Fruit fly (Drosophila melanogaster) whole organism, prepupa: Measurements from ENCODE around the gene CG15530.

Experiments
- CG32006 ChIP-seq: fragments of 200-800 bp; sonication (Bioruptor generic); optimal IDR thresholded peaks from 3 replicates; lab custom pipeline; 2017; ENCODE audit warnings: missing biosample characterization, mild to moderate bottlenecking, missing genetic modification characterization
- CG34406 ChIP-seq: fragments of 200-800 bp; sonication (Bioruptor generic); optimal IDR thresholded peaks from 3 replicates; lab custom pipeline; 2016; ENCODE audit warnings: missing biosample characterization, missing genetic modification characterization
- CG7368 ChIP-seq: fragments of 200-800 bp; sonication (Bioruptor generic); optimal IDR thresholded peaks from 3 replicates; lab custom pipeline; 2016; ENCODE audit warnings: missing biosample characterization, missing genetic modification characterization
- CG8632 ChIP-seq: fragments of 200-800 bp; sonication (Bioruptor generic); optimal IDR thresholded peaks from 3 replicates; lab custom pipeline; 2016; ENCODE audit warnings: missing biosample characterization, missing genetic modification characterization
- Eip75B ChIP-seq: fragments of 200-800 bp; sonication (Bioruptor generic); optimal IDR thresholded peaks from 3 replicates; lab custom pipeline; 2016; ENCODE audit warnings: missing biosample characterization, missing genetic modification characterization
- Hr38 ChIP-seq: sonication (Bioruptor generic); optimal IDR thresholded peaks from 2 replicates; lab custom pipeline; 2016; ENCODE audit warnings: missing biosample characterization, missing genetic modification characterization
- OdsH ChIP-seq: fragments of 200-800 bp; sonication (Bioruptor generic); optimal IDR thresholded peaks from 3 replicates; lab custom pipeline; 2016; ENCODE audit warnings: missing biosample characterization, missing genetic modification characterization
- Sox15 ChIP-seq: fragments of 200-800 bp; sonication (Bioruptor generic); optimal IDR thresholded peaks from 3 replicates; lab custom pipeline; 2016; ENCODE audit warnings: missing biosample characterization, missing genetic modification characterization
- cyc ChIP-seq: fragments of 200-800 bp; sonication (Bioruptor generic); optimal IDR thresholded peaks from 3 replicates; lab custom pipeline; 2016; ENCODE audit warnings: missing biosample characterization, missing genetic modification characterization
- eg ChIP-seq: fragments of 200-800 bp; sonication (Bioruptor generic); IDR thresholded peaks from 3 replicates; pipeline ENCODE4 v1.3.6; 2022; ENCODE audit warnings: missing biosample characterization, missing genetic modification characterization
- pdm3 ChIP-seq: fragments of 200-800 bp; sonication (Bioruptor generic); optimal IDR thresholded peaks from 3 replicates; lab custom pipeline; 2016; ENCODE audit warnings: missing biosample characterization, missing genetic modification characterization
- ss ChIP-seq, 2 experiments: fragments of 200-800 bp; sonication (Bioruptor generic); optimal IDR thresholded peaks; 2 replicates in 1 of 2; 3 replicates in 1 of 2; lab custom pipeline; 2017 to 2018; ENCODE audit warnings: mild to moderate bottlenecking in 2 of 2, missing biosample characterization in 2 of 2, missing genetic modification characterization in 2 of 2, moderate library complexity in 1 of 2
- topi ChIP-seq: fragments of 200-800 bp; sonication (Bioruptor generic); optimal IDR thresholded peaks from 3 replicates; lab custom pipeline; 2016; ENCODE audit warnings: missing biosample characterization, missing genetic modification characterization

DNA sequence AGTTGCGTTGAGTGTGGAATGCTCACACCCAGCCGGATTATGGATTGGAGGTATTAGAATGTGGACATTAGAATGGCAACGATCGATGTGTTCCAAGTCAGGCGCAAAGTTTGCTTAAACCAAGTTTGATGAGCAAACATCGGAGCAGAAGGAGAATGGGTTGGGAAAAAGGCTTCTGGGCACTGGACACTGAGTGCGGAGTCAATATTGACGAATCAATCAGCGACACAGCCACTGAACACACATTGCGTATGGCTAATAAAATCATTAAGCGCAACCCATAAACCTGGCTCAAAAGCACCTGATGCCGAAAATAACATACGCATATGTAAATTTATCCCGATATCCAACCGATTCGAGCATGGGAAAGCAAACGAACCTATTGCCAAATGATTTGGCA is 16.1 kb downstream of the CG15530 start:
- no peak for TF ChIP-seq Eip75B (GFP tag; lab: Kevin White, UChicago)
- TF ChIP-seq CG8632 (GFP tag; lab: Kevin White, UChicago): no peak
- no peak for TF ChIP-seq OdsH
- no peak for TF ChIP-seq CG7368 (GFP tag; lab: Kevin White, UChicago)
- TF ChIP-seq cyc: no peak
- TF ChIP-seq Hr38 (GFP tag; lab: Kevin White, UChicago): no peak
- TF ChIP-seq pdm3 (GFP tag; lab: Kevin White, UChicago): no peak
- no peak for TF ChIP-seq CG32006 (GFP tag; lab: Kevin White, UChicago)
- no peak for TF ChIP-seq CG34406 (GFP tag; lab: Kevin White, UChicago)
- TF ChIP-seq Sox15: no peak
- TF ChIP-seq topi (GFP tag; lab: Kevin White, UChicago): no peak
- no peak for TF ChIP-seq eg (GFP tag; lab: Robert Waterston, UW)
- TF ChIP-seq ss (GFP tag; optimal IDR thresholded peaks at IDR 0.05; lab: Kevin White, UChicago): no peak
